Fruit fly (Drosophila melanogaster) whole organism, embryonic: Measurements from ENCODE around the gene CG9184.
A peak's percentile ranks its signal among the peaks of the same experiment; 100 is the strongest.

Source experiments
- Abd-B ChIP-seq: fragments of 200-800 bp; sonication (Bioruptor generic); optimal IDR thresholded peaks from 2 replicates; lab custom pipeline; 2018; ENCODE audit warnings: missing biosample characterization, mild to moderate bottlenecking, missing genetic modification characterization, moderate library complexity
- Antp ChIP-seq: fragments of 200-800 bp; sonication (Bioruptor generic); optimal IDR thresholded peaks from 3 replicates; lab custom pipeline; 2016; ENCODE audit warnings: missing biosample characterization, missing genetic modification characterization
- Bgb ChIP-seq: fragments of 200-800 bp; sonication (Bioruptor generic); IDR thresholded peaks from 2 replicates; pipeline ENCODE4 v1.3.6; 2022; ENCODE audit warnings: missing biosample characterization, missing genetic modification characterization; ENCODE audit not compliant: partially characterized antibody
- CG10274 ChIP-seq: fragments of 200-800 bp; sonication (Bioruptor generic); optimal IDR thresholded peaks from 3 replicates; lab custom pipeline; 2017; ENCODE audit warnings: missing biosample characterization, mild to moderate bottlenecking, missing genetic modification characterization
- CG12391 ChIP-seq: fragments of 200-800 bp; sonication (Bioruptor generic); optimal IDR thresholded peaks from 3 replicates; lab custom pipeline; 2018; ENCODE audit warnings: missing biosample characterization, mild to moderate bottlenecking, missing genetic modification characterization, moderate library complexity
- CG12942 ChIP-seq: fragments of 200-800 bp; sonication (Bioruptor generic); optimal IDR thresholded peaks from 3 replicates; lab custom pipeline; 2016; ENCODE audit warnings: missing biosample characterization, missing genetic modification characterization
- CG14441 ChIP-seq: fragments of 200-800 bp; sonication (Bioruptor generic); IDR thresholded peaks from 2 replicates; pipeline ENCODE4 v1.3.6; 2022; ENCODE audit warnings: missing biosample characterization, missing genetic modification characterization
- CG14965 ChIP-seq: fragments of 200-800 bp; sonication (Bioruptor generic); optimal IDR thresholded peaks from 2 replicates; lab custom pipeline; 2016; ENCODE audit warnings: missing biosample characterization, missing genetic modification characterization, borderline replicate concordance
- CG15073 ChIP-seq: fragments of 200-800 bp; sonication (Bioruptor generic); optimal IDR thresholded peaks from 2 replicates; lab custom pipeline; 2016; ENCODE audit warnings: missing biosample characterization, missing genetic modification characterization
- CG15601 ChIP-seq: fragments of 200-800 bp; sonication (Bioruptor generic); optimal IDR thresholded peaks from 3 replicates; lab custom pipeline; 2019; ENCODE audit warnings: missing biosample characterization, mild to moderate bottlenecking, missing genetic modification characterization, moderate library complexity
- CG17328 ChIP-seq: fragments of 200-800 bp; sonication (Bioruptor generic); IDR thresholded peaks from 2 replicates; pipeline ENCODE4 v1.3.6; 2022; ENCODE audit warnings: missing biosample characterization, missing genetic modification characterization
- CG17568 ChIP-seq: fragments of 200-800 bp; sonication (Bioruptor generic); optimal IDR thresholded peaks from 2 replicates; lab custom pipeline; 2018; ENCODE audit warnings: missing biosample characterization, mild to moderate bottlenecking, missing genetic modification characterization, moderate library complexity
- CG18599 ChIP-seq: fragments of 200-800 bp; sonication (Bioruptor generic); optimal IDR thresholded peaks from 3 replicates; lab custom pipeline; 2017; ENCODE audit warnings: missing biosample characterization, missing genetic modification characterization, mild to moderate bottlenecking, moderate library complexity, missing genetic modification reagents
- CG2875 ChIP-seq: fragments of 200-800 bp; sonication (Bioruptor generic); optimal IDR thresholded peaks from 2 replicates; lab custom pipeline; 2017; ENCODE audit warnings: missing biosample characterization, mild to moderate bottlenecking, missing genetic modification characterization, missing genetic modification reagents
- CG43689 ChIP-seq: fragments of 200-800 bp; sonication (Bioruptor generic); IDR thresholded peaks from 2 replicates; pipeline ENCODE4 v1.3.6; 2022; ENCODE audit warnings: missing biosample characterization, missing genetic modification characterization
- CG4424 ChIP-seq: fragments of 200-800 bp; sonication (Bioruptor generic); optimal IDR thresholded peaks from 3 replicates; lab custom pipeline; 2016; ENCODE audit warnings: missing biosample characterization, missing genetic modification characterization
- CG6272 ChIP-seq: fragments of 200-800 bp; sonication (Bioruptor generic); IDR thresholded peaks from 2 replicates; pipeline ENCODE4 v1.3.6; 2022; ENCODE audit warnings: missing biosample characterization, missing genetic modification characterization
- CG6689 ChIP-seq: fragments of 200-800 bp; sonication (Bioruptor generic); IDR thresholded peaks from 2 replicates; pipeline ENCODE4 v1.3.6; 2022; ENCODE audit warnings: missing biosample characterization, missing genetic modification characterization
- CG6791 ChIP-seq: fragments of 200-800 bp; sonication (Bioruptor generic); IDR thresholded peaks from 3 replicates; pipeline ENCODE4 v1.3.6; 2022; ENCODE audit warnings: missing biosample characterization, missing genetic modification characterization; ENCODE audit not compliant: partially characterized antibody
- CG6854 ChIP-seq: fragments of 200-800 bp; sonication (Bioruptor generic); optimal IDR thresholded peaks from 3 replicates; lab custom pipeline; 2017; ENCODE audit warnings: missing biosample characterization, mild to moderate bottlenecking, missing genetic modification characterization
- CG8281 ChIP-seq: fragments of 200-800 bp; sonication (Bioruptor generic); optimal IDR thresholded peaks from 2 replicates; lab custom pipeline; 2018; ENCODE audit warnings: missing biosample characterization, mild to moderate bottlenecking, missing genetic modification characterization, moderate library complexity
- CG8765 ChIP-seq: fragments of 200-800 bp; sonication (Bioruptor generic); IDR thresholded peaks from 2 replicates; pipeline ENCODE4 v1.3.6; 2022; ENCODE audit warnings: missing biosample characterization, missing genetic modification characterization
- CG9437 ChIP-seq: fragments of 200-800 bp; sonication (Bioruptor generic); optimal IDR thresholded peaks from 2 replicates; lab custom pipeline; 2018; ENCODE audit warnings: missing biosample characterization, mild to moderate bottlenecking, missing genetic modification characterization
- E2f1 ChIP-seq: fragments of 200-800 bp; sonication (Bioruptor generic); IDR thresholded peaks from 2 replicates; pipeline ENCODE4 v1.3.6; 2022; ENCODE audit warnings: missing biosample characterization, missing genetic modification characterization
- MESR4 ChIP-seq: fragments of 200-800 bp; sonication (Bioruptor generic); optimal IDR thresholded peaks from 2 replicates; lab custom pipeline; 2018; ENCODE audit warnings: missing biosample characterization, mild to moderate bottlenecking, missing genetic modification characterization, moderate library complexity
- Meics ChIP-seq: fragments of 200-800 bp; sonication (Bioruptor generic); optimal IDR thresholded peaks from 2 replicates; lab custom pipeline; 2017; ENCODE audit warnings: missing biosample characterization, mild to moderate bottlenecking, missing genetic modification characterization
- NFAT ChIP-seq: fragments of 200-800 bp; sonication (Bioruptor generic); IDR thresholded peaks from 2 replicates; pipeline ENCODE4 v1.3.6; 2022; ENCODE audit warnings: missing biosample characterization, missing genetic modification characterization
- Sin3A ChIP-seq: fragments of >200 bp; optimal IDR thresholded peaks from 2 replicates; lab custom pipeline; 2018
- Taf1 ChIP-seq: fragments of 200-800 bp; sonication (Bioruptor generic); IDR thresholded peaks from 2 replicates; pipeline ENCODE4 v1.3.6; 2022; ENCODE audit warnings: missing biosample characterization, missing genetic modification characterization
- Xrp1 ChIP-seq: fragments of 200-800 bp; sonication (Bioruptor generic); IDR thresholded peaks from 2 replicates; pipeline ENCODE4 v1.3.6; 2022; ENCODE audit warnings: missing biosample characterization, missing genetic modification characterization
- bsh ChIP-seq, 2 experiments: fragments of 200-800 bp; sonication (Bioruptor generic); optimal IDR thresholded peaks; 2 replicates each; lab custom pipeline; 2017 to 2018; ENCODE audit warnings: mild to moderate bottlenecking in 2 of 2, missing biosample characterization in 2 of 2, missing genetic modification characterization in 2 of 2, moderate library complexity in 1 of 2
- cas ChIP-seq: fragments of 200-800 bp; sonication (Bioruptor generic); IDR thresholded peaks from 2 replicates; pipeline ENCODE4 v1.3.6; 2022; ENCODE audit warnings: missing biosample characterization, missing genetic modification characterization
- danr ChIP-seq: fragments of 200-800 bp; sonication (Bioruptor generic); IDR thresholded peaks from 2 replicates; pipeline ENCODE4 v1.3.6; 2022; ENCODE audit warnings: missing biosample characterization, missing genetic modification characterization
- gcm ChIP-seq: fragments of 200-800 bp; sonication (Bioruptor generic); optimal IDR thresholded peaks from 2 replicates; lab custom pipeline; 2019; ENCODE audit warnings: missing biosample characterization, mild to moderate bottlenecking, missing genetic modification characterization, moderate library complexity
- jing ChIP-seq: fragments of 200-800 bp; sonication (Bioruptor generic); optimal IDR thresholded peaks from 2 replicates; lab custom pipeline; 2018; ENCODE audit warnings: missing biosample characterization, mild to moderate bottlenecking, missing genetic modification characterization
- lmd ChIP-seq: fragments of 200-800 bp; sonication (Bioruptor generic); IDR thresholded peaks from 2 replicates; pipeline ENCODE4 v1.3.6; 2022; ENCODE audit warnings: missing biosample characterization, missing genetic modification characterization
- lov ChIP-seq, 2 experiments: fragments of 200-800 bp in 1 of 2; fragments of >200 bp in 1 of 2; sonication (Bioruptor generic) in 1 of 2; IDR thresholded peaks in 1 of 2; optimal IDR thresholded peaks in 1 of 2; 2 replicates in 1 of 2; 3 replicates in 1 of 2; pipeline versions ENCODE4 v1.3.6 to Lab custom; 2017 to 2022; ENCODE audit warnings: missing biosample characterization in 1 of 2, missing genetic modification characterization in 1 of 2
- mam ChIP-seq: fragments of 200-800 bp; sonication (Bioruptor generic); optimal IDR thresholded peaks from 3 replicates; lab custom pipeline; 2016; ENCODE audit warnings: missing biosample characterization, missing genetic modification characterization
- p53 ChIP-seq: fragments of 200-800 bp; sonication (Bioruptor generic); optimal IDR thresholded peaks from 2 replicates; lab custom pipeline; 2016; ENCODE audit warnings: missing biosample characterization, missing genetic modification characterization
- rib ChIP-seq: fragments of 200-800 bp; sonication (Bioruptor generic); IDR thresholded peaks from 2 replicates; pipeline ENCODE4 v1.3.6; 2022; ENCODE audit warnings: missing biosample characterization, missing genetic modification characterization
- ro ChIP-seq: fragments of 200-800 bp; sonication (Bioruptor generic); IDR thresholded peaks from 2 replicates; pipeline ENCODE4 v1.3.6; 2022; ENCODE audit warnings: missing biosample characterization, missing genetic modification characterization
- schlank ChIP-seq: fragments of 200-800 bp; sonication (Bioruptor generic); optimal IDR thresholded peaks from 2 replicates; lab custom pipeline; 2018; ENCODE audit warnings: missing biosample characterization, mild to moderate bottlenecking, missing genetic modification characterization
- shn ChIP-seq: fragments of 200-800 bp; sonication (Bioruptor generic); optimal IDR thresholded peaks from 3 replicates; lab custom pipeline; 2016; ENCODE audit warnings: missing biosample characterization, missing genetic modification characterization
- slou ChIP-seq: fragments of 200-800 bp; sonication (Bioruptor generic); optimal IDR thresholded peaks from 3 replicates; lab custom pipeline; 2016; ENCODE audit warnings: missing biosample characterization, missing genetic modification characterization
- stwl ChIP-seq: fragments of 200-800 bp; sonication (Bioruptor generic); optimal IDR thresholded peaks from 3 replicates; lab custom pipeline; 2018; ENCODE audit warnings: missing biosample characterization, mild to moderate bottlenecking, missing genetic modification characterization, moderate library complexity
- tio ChIP-seq: fragments of 200-800 bp; sonication (Bioruptor generic); optimal IDR thresholded peaks from 2 replicates; lab custom pipeline; 2017; ENCODE audit warnings: missing biosample characterization, missing genetic modification characterization, inconsistent platforms
- twi ChIP-seq: fragments of 200-800 bp; optimal IDR thresholded peaks from 2 replicates; lab custom pipeline; 2019; ENCODE audit warnings: missing biosample characterization, mild to moderate bottlenecking, missing genetic modification characterization, moderate library complexity
- vfl ChIP-seq: fragments of 200-800 bp; sonication (Bioruptor generic); optimal IDR thresholded peaks from 2 replicates; lab custom pipeline; 2016; ENCODE audit warnings: missing biosample characterization, missing genetic modification characterization

CG9184 gene

dm6 chr3L:1349942-1350923 is 27.6 kb upstream of the CG9184 start (continued):
- TF ChIP-seq bsh (GFP tag; optimal IDR thresholded peaks at IDR 0.05; lab: Kevin White, UChicago), result peak in 1 of 2 experiments; percentile 21
- TF ChIP-seq CG15601 (tag; lab: Kevin White, UChicago), result peak; percentile 7
- TF ChIP-seq CG12942, result peak; percentile 2
- no peak for TF ChIP-seq CG43689 (GFP tag; lab: Robert Waterston, UW)
- TF ChIP-seq CG2875 (GFP tag; lab: Kevin White, UChicago), result no peak
- TF ChIP-seq NFAT, result no peak
- no peak for TF ChIP-seq danr (GFP tag; lab: Robert Waterston, UW)
- peak; percentile 98 for TF ChIP-seq CG6791 (GFP tag; lab: Robert Waterston, UW)
- no peak for TF ChIP-seq CG8765 (GFP tag; lab: Robert Waterston, UW)
- no peak for TF ChIP-seq twi (tag; lab: Kevin White, UChicago)
- TF ChIP-seq CG6689 (GFP tag; lab: Robert Waterston, UW), result peak; percentile 29; the same call in 1 of the 2 replicates
- TF ChIP-seq Xrp1 (GFP tag; lab: Robert Waterston, UW), result no peak
- TF ChIP-seq CG10274 (GFP tag; lab: Kevin White, UChicago), result no peak
- TF ChIP-seq CG8281 (tag; lab: Kevin White, UChicago), result no peak
- no peak for TF ChIP-seq rib (GFP tag; lab: Robert Waterston, UW)
- TF ChIP-seq CG4424 (GFP tag; lab: Kevin White, UChicago), result peak; percentile 59
- no peak for TF ChIP-seq ro (GFP tag; lab: Robert Waterston, UW)
- no peak for TF ChIP-seq CG18599 (GFP tag; lab: Kevin White, UChicago)
- TF ChIP-seq slou (GFP tag; lab: Kevin White, UChicago), result no peak
- TF ChIP-seq vfl, result no peak
- TF ChIP-seq CG6854 (GFP tag; lab: Kevin White, UChicago), result no peak
- TF ChIP-seq Taf1, result no peak
- peak; percentile 36 for TF ChIP-seq Sin3A
- peak; percentile 41 for TF ChIP-seq Meics
- no peak for TF ChIP-seq CG14965 (GFP tag; lab: Kevin White, UChicago)
- peak; percentile 77 for TF ChIP-seq MESR4 (GFP tag; lab: Kevin White, UChicago)
- TF ChIP-seq Abd-B (GFP tag; lab: Kevin White, UChicago), result no peak
- peak; percentile 44 for TF ChIP-seq shn (GFP tag; lab: Kevin White, UChicago)
- peak; percentile 44 for TF ChIP-seq mam (GFP tag; lab: Kevin White, UChicago)
- peak; percentile 37; the same call in 1 of the 2 replicates for TF ChIP-seq E2f1 (GFP tag; lab: Robert Waterston, UW)
- TF ChIP-seq gcm (GFP tag; lab: Kevin White, UChicago), result no peak
- TF ChIP-seq jing, result no peak
- peak; percentile 57 for TF ChIP-seq CG6272 (GFP tag; lab: Robert Waterston, UW)
- TF ChIP-seq stwl (tag; lab: Kevin White, UChicago), result peak; percentile 77
- TF ChIP-seq CG15073 (GFP tag; lab: Kevin White, UChicago), result no peak
- TF ChIP-seq CG17328 (GFP tag; lab: Robert Waterston, UW), result no peak
- TF ChIP-seq CG9437, result peak; percentile 19
- TF ChIP-seq tio, result no peak
- TF ChIP-seq Antp (GFP tag; lab: Kevin White, UChicago), result peak; percentile 31
- TF ChIP-seq CG14441 (GFP tag; lab: Robert Waterston, UW), result no peak
- no peak for TF ChIP-seq CG17568 (GFP tag; lab: Kevin White, UChicago)
- TF ChIP-seq lmd, result no peak; the same call in 1 of the 2 replicates
- no peak for TF ChIP-seq lov (optimal IDR thresholded peaks at IDR 0.05; lab: Kevin White, UChicago)
- TF ChIP-seq lov (GFP tag; IDR thresholded peaks at IDR 0.05; lab: Robert Waterston, UW), result no peak
- TF ChIP-seq p53 (GFP tag; lab: Kevin White, UChicago), result no peak
- TF ChIP-seq Bgb (GFP tag; lab: Robert Waterston, UW), result peak; percentile 98
- peak; percentile 71 for TF ChIP-seq CG12391
- TF ChIP-seq cas (GFP tag; lab: Robert Waterston, UW), result no peak
- no peak for TF ChIP-seq schlank (tag; lab: Kevin White, UChicago)
